Fruit fly (Drosophila melanogaster): Measurements from ENCODE around the gene Unc-76.

Gene Unc-76

DNA sequence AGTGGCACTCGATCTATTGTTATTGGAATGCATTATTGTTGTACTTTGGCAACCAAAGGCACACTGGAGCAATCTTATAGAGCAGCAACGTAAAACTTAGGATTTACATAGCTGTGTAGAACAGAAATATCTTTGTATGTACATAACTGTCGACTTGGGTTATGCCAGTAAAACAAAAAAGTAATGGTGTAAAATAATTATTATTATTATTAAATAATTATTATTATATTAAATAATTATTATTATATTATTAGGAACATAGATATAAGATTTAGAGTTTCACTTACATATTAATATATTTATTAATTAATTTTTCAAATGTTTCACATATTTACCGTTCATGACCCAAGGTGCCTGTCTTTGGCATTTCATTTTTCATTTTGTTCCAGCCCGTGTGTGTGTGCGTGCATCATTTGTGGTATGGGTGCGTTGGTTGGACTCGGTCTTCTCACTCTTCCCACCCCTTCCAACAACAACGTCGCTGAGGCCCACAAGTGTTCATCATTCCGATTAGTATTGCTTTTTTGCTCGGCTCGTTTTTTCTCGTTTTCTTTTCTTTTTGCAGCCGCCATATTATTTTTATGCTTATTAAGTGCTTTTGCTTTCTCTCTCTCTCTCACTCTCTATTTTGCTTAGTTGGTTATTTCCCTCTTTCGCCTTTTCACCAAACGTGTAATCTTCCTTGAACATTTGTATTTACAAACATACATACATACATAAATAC lies 43.7 kb downstream of the Unc-76 start (continued):
- TF ChIP-seq CG12942 (GFP tag; optimal IDR thresholded peaks at IDR 0.05): peak; percentile 93
- peak; percentile 74 for TF ChIP-seq NK7.1 (GFP tag; optimal IDR thresholded peaks at IDR 0.05)
- peak; percentile 99 for TF ChIP-seq CG9727 (GFP tag; optimal IDR thresholded peaks at IDR 0.05)
- peak; percentile 76 for TF ChIP-seq pum (GFP tag; optimal IDR thresholded peaks at IDR 0.05)
- peak; percentile 94 for TF ChIP-seq CG4282 (GFP tag; optimal IDR thresholded peaks at IDR 0.05)
- TF ChIP-seq CG30020 (tag; optimal IDR thresholded peaks at IDR 0.05): peak; percentile 91
- peak; percentile 99 for TF ChIP-seq CG13775 (GFP tag; optimal IDR thresholded peaks at IDR 0.05)
- no peak for TF ChIP-seq CG42726 (GFP tag; IDR thresholded peaks at IDR 0.05; ENCODE audit: partially characterized antibody)
- TF ChIP-seq NC2β (GFP tag; optimal IDR thresholded peaks at IDR 0.05): peak; percentile 76
- peak; percentile 69 for TF ChIP-seq her (GFP tag; optimal IDR thresholded peaks at IDR 0.05)
- peak; percentile 89 for TF ChIP-seq Ada2b (GFP tag; IDR thresholded peaks at IDR 0.05)
- TF ChIP-seq Sry-δ (GFP tag; optimal IDR thresholded peaks at IDR 0.05): no peak
- TF ChIP-seq bowl (GFP tag; IDR thresholded peaks at IDR 0.05): peak; percentile 67; the same call in 1 of the 2 replicates
- no peak for TF ChIP-seq BEAF-32 (GFP tag; optimal IDR thresholded peaks at IDR 0.05)
- peak; percentile 59 for TF ChIP-seq maf-S (GFP tag; optimal IDR thresholded peaks at IDR 0.05)
- peak; percentile 73 for TF ChIP-seq Sry-β (GFP tag; optimal IDR thresholded peaks at IDR 0.05)
- peak; percentile 85 for TF ChIP-seq MTF-1 (GFP tag; optimal IDR thresholded peaks at IDR 0.05; ENCODE audit: borderline replicate concordance)
- peak; percentile 90 for TF ChIP-seq nom (GFP tag; optimal IDR thresholded peaks at IDR 0.05)
- TF ChIP-seq CHES-1-like (GFP tag; optimal IDR thresholded peaks at IDR 0.05): peak; percentile 82
- TF ChIP-seq Chrac-16 (GFP tag; optimal IDR thresholded peaks at IDR 0.05): peak; percentile 92
- peak; percentile 86 for TF ChIP-seq CG10462 (GFP tag; optimal IDR thresholded peaks at IDR 0.05)
- peak; percentile 93 for TF ChIP-seq CG3847 (GFP tag; IDR thresholded peaks at IDR 0.05)
- TF ChIP-seq Trl (optimal IDR thresholded peaks at IDR 0.05): peak in 1 of 2 experiments; percentile 45
- TF ChIP-seq Trl (GFP tag; optimal IDR thresholded peaks at IDR 0.05): peak; percentile 82
- peak; percentile 81 for TF ChIP-seq corto (GFP tag; optimal IDR thresholded peaks at IDR 0.05)
- TF ChIP-seq Camta (GFP tag; optimal IDR thresholded peaks at IDR 0.05): peak; percentile 76
- TF ChIP-seq knrl (GFP tag; IDR thresholded peaks at IDR 0.05; ENCODE audit: partially characterized antibody): peak; percentile 44; the same call in 2 of the 3 replicates
- TF ChIP-seq CG9215 (GFP tag; IDR thresholded peaks at IDR 0.05): peak; percentile 92
- TF ChIP-seq gt (GFP tag; IDR thresholded peaks at IDR 0.05): peak; percentile 83
- TF ChIP-seq unc-4 (GFP tag; IDR thresholded peaks at IDR 0.05; ENCODE audit: partially characterized antibody): no peak
- peak; percentile 88 for TF ChIP-seq twi (tag; optimal IDR thresholded peaks at IDR 0.05)
- TF ChIP-seq Ssrp (tag; optimal IDR thresholded peaks at IDR 0.05): peak; percentile 98
- TF ChIP-seq Rfx (GFP tag; IDR thresholded peaks at IDR 0.05): peak; percentile 91
- no peak for TF ChIP-seq fru (optimal IDR thresholded peaks at IDR 0.05)
- no peak for TF ChIP-seq sima (GFP tag; optimal IDR thresholded peaks at IDR 0.05)
- peak; percentile 95 for TF ChIP-seq unpg (GFP tag; optimal IDR thresholded peaks at IDR 0.05)
- TF ChIP-seq PHDP (tag; optimal IDR thresholded peaks at IDR 0.05): peak; percentile 96
- peak; percentile 98 for TF ChIP-seq CG30431 (GFP tag; optimal IDR thresholded peaks at IDR 0.05)
- peak; percentile 97 for TF ChIP-seq CG4424 (GFP tag; optimal IDR thresholded peaks at IDR 0.05)
- TF ChIP-seq ci (GFP tag; IDR thresholded peaks at IDR 0.05): peak; percentile 88
- TF ChIP-seq Six4 (GFP tag; optimal IDR thresholded peaks at IDR 0.05): peak; percentile 96
- TF ChIP-seq so (GFP tag; IDR thresholded peaks at IDR 0.05): peak; percentile 91; the same call in 2 of the 3 replicates
- TF ChIP-seq dmrt99B (tag; optimal IDR thresholded peaks at IDR 0.05): peak; percentile 99
- TF ChIP-seq CG6272 (GFP tag; IDR thresholded peaks at IDR 0.05): peak; percentile 85
- TF ChIP-seq HLH4C (GFP tag; IDR thresholded peaks at IDR 0.05; ENCODE audit: partially characterized antibody): no peak
- TF ChIP-seq D19B (GFP tag; optimal IDR thresholded peaks at IDR 0.05): peak; percentile 91
- TF ChIP-seq ase (GFP tag; IDR thresholded peaks at IDR 0.05): peak; percentile 91
- TF ChIP-seq Lpt (GFP tag; optimal IDR thresholded peaks at IDR 0.05): no peak
- TF ChIP-seq HmgZ (tag; optimal IDR thresholded peaks at IDR 0.05): peak; percentile 81
- TF ChIP-seq Dp (GFP tag; optimal IDR thresholded peaks at IDR 0.05): peak; percentile 4
